Fruit fly (Drosophila melanogaster): ENCODE measurements around the gene Or74a.

Or74a gene

dm6 chr3L:17359225-17359773 is 30.3 kb upstream of the Or74a start, which contains the start of gene tap:
Gene tap (plus strand): TSS chr3L:17359682.
- TF ChIP-seq CG13204 (GFP tag; optimal IDR thresholded peaks at IDR 0.05) (no peak), CG34367 (tag; optimal IDR thresholded peaks at IDR 0.05) (no peak), CG12605 (GFP tag; IDR thresholded peaks at IDR 0.05) (no peak)

- TF ChIP-seq CG9948 (tag; optimal IDR thresholded peaks at IDR 0.05) (no peak), CG14655 (GFP tag; optimal IDR thresholded peaks at IDR 0.05) (no peak)
Observed at dm6 chr3L:17358490-17358889, 29.5 kb upstream of the Or74a start.

- no peak for TF ChIP-seq CG15710 (tag; optimal IDR thresholded peaks at IDR 0.05)
Observed at dm6 chr3L:17357431-17357830, 28.5 kb upstream of the Or74a start.

dm6 chr3L:17352812-17353211 is 23.8 kb upstream of the Or74a start:
- TF ChIP-seq fd96Ca (GFP tag; IDR thresholded peaks at IDR 0.05) = no peak
- no peak for TF ChIP-seq CG4496 (GFP tag; IDR thresholded peaks at IDR 0.05)
- TF ChIP-seq CG12605 (GFP tag; IDR thresholded peaks at IDR 0.05) = no peak
- no peak for TF ChIP-seq CG34367 (tag; optimal IDR thresholded peaks at IDR 0.05)
- no peak for TF ChIP-seq rn (GFP tag; IDR thresholded peaks at IDR 0.05)
- TF ChIP-seq CG14655 (GFP tag; optimal IDR thresholded peaks at IDR 0.05) = no peak
- no peak for TF ChIP-seq Pif1B (GFP tag; optimal IDR thresholded peaks at IDR 0.05)
- TF ChIP-seq CG9948 (tag; optimal IDR thresholded peaks at IDR 0.05) = no peak
- TF ChIP-seq CG17806 (tag; optimal IDR thresholded peaks at IDR 0.05) = no peak
- no peak for TF ChIP-seq CG8301 (tag; optimal IDR thresholded peaks at IDR 0.05)
- no peak for TF ChIP-seq Pif1A (GFP tag; optimal IDR thresholded peaks at IDR 0.05)
- TF ChIP-seq CG10348 (GFP tag; IDR thresholded peaks at IDR 0.05) = no peak
- no peak for TF ChIP-seq EcR (GFP tag; optimal IDR thresholded peaks at IDR 0.05)
- no peak for TF ChIP-seq CG13204 (GFP tag; optimal IDR thresholded peaks at IDR 0.05)
- TF ChIP-seq gl (tag; optimal IDR thresholded peaks at IDR 0.05) = no peak
- TF ChIP-seq Ets98B (GFP tag; IDR thresholded peaks at IDR 0.05) = no peak
- no peak for TF ChIP-seq Snoo (tag; optimal IDR thresholded peaks at IDR 0.05)

- TF ChIP-seq CG10348 (GFP tag; IDR thresholded peaks at IDR 0.05) = no peak
- TF ChIP-seq CG13204 (GFP tag; optimal IDR thresholded peaks at IDR 0.05) = no peak
- TF ChIP-seq CG8159 (tag; optimal IDR thresholded peaks at IDR 0.05) = no peak
Observed at dm6 chr3L:17351522-17351921, 22.6 kb upstream of the Or74a start, which contains the start of gene CG7692. Gene CG7692 (plus strand): TSS chr3L:17351822.

- no peak for TF ChIP-seq fd96Ca (GFP tag; IDR thresholded peaks at IDR 0.05)
- TF ChIP-seq Pif1B (GFP tag; optimal IDR thresholded peaks at IDR 0.05) = no peak
- no peak for TF ChIP-seq Pif1A (GFP tag; optimal IDR thresholded peaks at IDR 0.05)
- TF ChIP-seq CG34367 (tag; optimal IDR thresholded peaks at IDR 0.05) = no peak
- TF ChIP-seq CG15710 (tag; optimal IDR thresholded peaks at IDR 0.05) = no peak
- TF ChIP-seq CG12605 (GFP tag; IDR thresholded peaks at IDR 0.05) = no peak
- no peak for TF ChIP-seq CG13204 (GFP tag; optimal IDR thresholded peaks at IDR 0.05)
- TF ChIP-seq Ets98B (GFP tag; IDR thresholded peaks at IDR 0.05) = no peak
- TF ChIP-seq CG4496 (GFP tag; IDR thresholded peaks at IDR 0.05) = no peak
- no peak for TF ChIP-seq CG8301 (tag; optimal IDR thresholded peaks at IDR 0.05)
- no peak for TF ChIP-seq gl (tag; optimal IDR thresholded peaks at IDR 0.05)
- TF ChIP-seq rn (GFP tag; IDR thresholded peaks at IDR 0.05) = no peak
- no peak for TF ChIP-seq D1 (tag; optimal IDR thresholded peaks at IDR 0.05)
- no peak for TF ChIP-seq CG17806 (tag; optimal IDR thresholded peaks at IDR 0.05)
- TF ChIP-seq EcR (GFP tag; optimal IDR thresholded peaks at IDR 0.05) = no peak
- no peak for TF ChIP-seq CG14655 (GFP tag; optimal IDR thresholded peaks at IDR 0.05)
- TF ChIP-seq Snoo (tag; optimal IDR thresholded peaks at IDR 0.05) = no peak
Observed at dm6 chr3L:17349604-17350003, 20.6 kb upstream of the Or74a start, which contains the start of gene Mip. Gene Mip (minus strand): TSS chr3L:17349666.

dm6 chr3L:17346393-17346792 is 17.4 kb upstream of the Or74a start:
- TF ChIP-seq CG9948 (tag; optimal IDR thresholded peaks at IDR 0.05) (no peak), Snoo (tag; optimal IDR thresholded peaks at IDR 0.05) (no peak), rn (GFP tag; IDR thresholded peaks at IDR 0.05) (no peak), CG12605 (GFP tag; IDR thresholded peaks at IDR 0.05) (no peak), D1 (tag; optimal IDR thresholded peaks at IDR 0.05) (no peak), CG17806 (tag; optimal IDR thresholded peaks at IDR 0.05) (no peak), Ets98B (GFP tag; IDR thresholded peaks at IDR 0.05) (no peak), CG32121 (GFP tag; IDR thresholded peaks at IDR 0.05) (no peak), CG8159 (tag; optimal IDR thresholded peaks at IDR 0.05) (no peak)

- TF ChIP-seq Ets98B (GFP tag; IDR thresholded peaks at IDR 0.05) (no peak), CG9948 (tag; optimal IDR thresholded peaks at IDR 0.05) (no peak), Snoo (tag; optimal IDR thresholded peaks at IDR 0.05) (no peak), CG34367 (tag; optimal IDR thresholded peaks at IDR 0.05) (no peak), CG15710 (tag; optimal IDR thresholded peaks at IDR 0.05) (no peak), CG4496 (GFP tag; IDR thresholded peaks at IDR 0.05) (no peak), rn (GFP tag; IDR thresholded peaks at IDR 0.05) (no peak), D1 (tag; optimal IDR thresholded peaks at IDR 0.05) (no peak), gl (tag; optimal IDR thresholded peaks at IDR 0.05) (no peak), Pif1B (GFP tag; optimal IDR thresholded peaks at IDR 0.05) (no peak), CG13204 (GFP tag; optimal IDR thresholded peaks at IDR 0.05) (no peak), CG14655 (GFP tag; optimal IDR thresholded peaks at IDR 0.05) (no peak), CG12605 (GFP tag; IDR thresholded peaks at IDR 0.05) (no peak), EcR (GFP tag; optimal IDR thresholded peaks at IDR 0.05) (no peak), fd96Ca (GFP tag; IDR thresholded peaks at IDR 0.05) (no peak), CG32121 (GFP tag; IDR thresholded peaks at IDR 0.05) (no peak)
Observed at dm6 chr3L:17344596-17344995, 15.6 kb upstream of the Or74a start, which contains the start of gene brv2. Gene brv2 (minus strand): TSS chr3L:17344696.
